In genomic region chrX:1669840-1670239, dm6 we compare ENCODE assay signal across 2 fruit fly cellular contexts.
A peak's percentile ranks its signal among the peaks of the same experiment; 100 is the strongest.
TF ChIP-seq lines count a peak whose summit lies in the region.

No protein-coding gene starts in this region.

- TF ChIP-seq CTCF in whole organism, embryonic (GFP tag; optimal IDR thresholded peaks at IDR 0.05; lab: Kevin White, UChicago): no peak

TF ChIP-seq in whole organism, adult, 20 proteins besides CTCF, POLR2A, EP300 and RAD21:
- TF ChIP-seq Hr96 (GFP tag; optimal IDR thresholded peaks at IDR 0.05; lab: Kevin White, UChicago): no peak
- TF ChIP-seq CG1620 (GFP tag; optimal IDR thresholded peaks at IDR 0.05; lab: Kevin White, UChicago): no peak
- TF ChIP-seq tj (GFP tag; optimal IDR thresholded peaks at IDR 0.05; lab: Kevin White, UChicago): no peak
- TF ChIP-seq Clk (GFP tag; optimal IDR thresholded peaks at IDR 0.05; lab: Kevin White, UChicago): no peak
- TF ChIP-seq pad (GFP tag; optimal IDR thresholded peaks at IDR 0.05; lab: Kevin White, UChicago): no peak
- TF ChIP-seq CG7101 (tag; optimal IDR thresholded peaks at IDR 0.05; lab: Kevin White, UChicago): peak; percentile 6
- peak; percentile 57 for TF ChIP-seq Mnt (GFP tag; optimal IDR thresholded peaks at IDR 0.05; lab: Kevin White, UChicago)
- no peak for TF ChIP-seq toe (GFP tag; optimal IDR thresholded peaks at IDR 0.05; lab: Kevin White, UChicago)
- no peak for TF ChIP-seq CG5204 (GFP tag; optimal IDR thresholded peaks at IDR 0.05; lab: Kevin White, UChicago)

TF ChIP-seq in whole organism, embryonic, 481 proteins besides CTCF, POLR2A, EP300 and RAD21:
- no peak for TF ChIP-seq CG34376 (GFP tag; optimal IDR thresholded peaks at IDR 0.05; lab: Kevin White, UChicago)
- peak; percentile 38 for TF ChIP-seq nerfin-1 (tag; optimal IDR thresholded peaks at IDR 0.05; lab: Kevin White, UChicago)
- TF ChIP-seq CG9876 (GFP tag; optimal IDR thresholded peaks at IDR 0.05; lab: Kevin White, UChicago): no peak
- no peak for TF ChIP-seq Elba2 (GFP tag; optimal IDR thresholded peaks at IDR 0.05; lab: Kevin White, UChicago)
- TF ChIP-seq GATAe (GFP tag; conservative IDR thresholded peaks at IDR 0.05; lab: Robert Waterston, UW): peak; percentile 50
- TF ChIP-seq CG34224 (GFP tag; IDR thresholded peaks at IDR 0.05; lab: Robert Waterston, UW; ENCODE audit: partially characterized antibody): no peak
- peak; percentile 34 for TF ChIP-seq cg (GFP tag; optimal IDR thresholded peaks at IDR 0.05; lab: Kevin White, UChicago)
- TF ChIP-seq CG8281 (tag; optimal IDR thresholded peaks at IDR 0.05; lab: Kevin White, UChicago): no peak
- TF ChIP-seq Jarid2 (GFP tag; optimal IDR thresholded peaks at IDR 0.05; lab: Kevin White, UChicago): no peak
- TF ChIP-seq dati (GFP tag; IDR thresholded peaks at IDR 0.05; lab: Robert Waterston, UW): no peak
- TF ChIP-seq dpn (GFP tag; optimal IDR thresholded peaks at IDR 0.05; lab: Kevin White, UChicago): no peak
- no peak for TF ChIP-seq tin (GFP tag; optimal IDR thresholded peaks at IDR 0.05; lab: Kevin White, UChicago)
- TF ChIP-seq Taf1 (GFP tag; IDR thresholded peaks at IDR 0.05; lab: Robert Waterston, UW): no peak
- TF ChIP-seq sr (GFP tag; IDR thresholded peaks at IDR 0.05; lab: Robert Waterston, UW): 0 out of 3 replicates have a peak, but pooled peaks have one; percentile 31
- no peak for TF ChIP-seq sima (GFP tag; optimal IDR thresholded peaks at IDR 0.05; lab: Kevin White, UChicago)
- peak; percentile 62 for TF ChIP-seq bigmax (GFP tag; optimal IDR thresholded peaks at IDR 0.05; lab: Kevin White, UChicago)
- peak; percentile 32 for TF ChIP-seq MESR4 (GFP tag; optimal IDR thresholded peaks at IDR 0.05; lab: Kevin White, UChicago)
- TF ChIP-seq CG2199 (GFP tag; IDR thresholded peaks at IDR 0.05; lab: Robert Waterston, UW): 0 out of 3 replicates have a peak, but pooled peaks have one; percentile 12
- TF ChIP-seq crol (GFP tag; IDR thresholded peaks at IDR 0.05; lab: Robert Waterston, UW): peak; percentile 87
- peak; percentile 17; the same call in 1 of the 2 replicates for TF ChIP-seq MBD-R2 (GFP tag; IDR thresholded peaks at IDR 0.05; lab: Robert Waterston, UW)
- no peak for TF ChIP-seq TFAM (GFP tag; optimal IDR thresholded peaks at IDR 0.05; lab: Kevin White, UChicago)
